Fruit fly (Drosophila melanogaster) whole organism, wandering third instar larva: ENCODE results near the gene CG5167.

Source experiments
- Abd-B ChIP-seq: fragments of >200 bp; optimal IDR thresholded peaks from 2 replicates; lab custom pipeline; 2017; ENCODE audit warnings: missing biosample characterization, missing genetic modification characterization
- CG32264 ChIP-seq: fragments of 200-800 bp; sonication (Bioruptor generic); optimal IDR thresholded peaks from 2 replicates; lab custom pipeline; 2016; ENCODE audit warnings: missing biosample characterization, missing genetic modification characterization
- CG9705 ChIP-seq: fragments of 200-800 bp; sonication (Bioruptor generic); optimal IDR thresholded peaks from 2 replicates; lab custom pipeline; 2018; ENCODE audit warnings: missing biosample characterization, mild to moderate bottlenecking, missing genetic modification characterization
- CrebA ChIP-seq: fragments of 200-800 bp; sonication (Bioruptor generic); optimal IDR thresholded peaks from 2 replicates; lab custom pipeline; 2016; ENCODE audit warnings: missing biosample characterization, mild to moderate bottlenecking, missing genetic modification characterization, borderline replicate concordance
- Dfd ChIP-seq: fragments of >200 bp; optimal IDR thresholded peaks from 2 replicates; lab custom pipeline; 2017; ENCODE audit warnings: missing biosample characterization, missing genetic modification characterization
- GATAd ChIP-seq: sonication (Bioruptor generic); optimal IDR thresholded peaks from 2 replicates; lab custom pipeline; 2016; ENCODE audit warnings: missing biosample characterization, missing genetic modification characterization
- HLH106 ChIP-seq: fragments of 200-800 bp; optimal IDR thresholded peaks from 3 replicates; lab custom pipeline; 2019; ENCODE audit warnings: missing biosample characterization, mild to moderate bottlenecking, missing genetic modification characterization, moderate library complexity
- Hnf4 ChIP-seq: fragments of 200-800 bp; sonication (Bioruptor generic); optimal IDR thresholded peaks from 2 replicates; lab custom pipeline; 2016; ENCODE audit warnings: missing biosample characterization, mild to moderate bottlenecking, missing genetic modification characterization
- Hr78 ChIP-seq: fragments of >200 bp; optimal IDR thresholded peaks from 2 replicates; lab custom pipeline; 2017; ENCODE audit warnings: missing biosample characterization, missing genetic modification characterization
- Hr83 ChIP-seq: fragments of 200-300 bp; sonication (Bioruptor generic); optimal IDR thresholded peaks from 2 replicates; lab custom pipeline; 2016; ENCODE audit warnings: missing biosample characterization, mild to moderate bottlenecking, missing genetic modification characterization, moderate library complexity; ENCODE audit not compliant: poor library complexity, severe bottlenecking
- Jra ChIP-seq: sonication (Bioruptor generic); optimal IDR thresholded peaks from 2 replicates; lab custom pipeline; 2016; ENCODE audit warnings: missing biosample characterization, missing genetic modification characterization
- Mio ChIP-seq: sonication (Bioruptor generic); optimal IDR thresholded peaks from 2 replicates; lab custom pipeline; 2016; ENCODE audit warnings: missing biosample characterization, missing genetic modification characterization
- Myc ChIP-seq: fragments of >200 bp; optimal IDR thresholded peaks from 2 replicates; lab custom pipeline; 2017
- N ChIP-seq: fragments of >200 bp; optimal IDR thresholded peaks from 2 replicates; lab custom pipeline; 2018; ENCODE audit warnings: missing biosample characterization, missing external identifiers, missing genetic modification characterization
- OdsH ChIP-seq: fragments of 200-800 bp; sonication (Bioruptor generic); optimal IDR thresholded peaks from 2 replicates; lab custom pipeline; 2016; ENCODE audit warnings: missing biosample characterization, mild to moderate bottlenecking, missing genetic modification characterization
- Rel ChIP-seq, 2 experiments: fragments of 200-800 bp; sonication (Bioruptor generic) in 1 of 2; optimal IDR thresholded peaks; 2 replicates in 1 of 2; 3 replicates in 1 of 2; lab custom pipeline; 2016 to 2019; ENCODE audit warnings: mild to moderate bottlenecking in 2 of 2, missing biosample characterization in 2 of 2, missing genetic modification characterization in 2 of 2, moderate library complexity in 1 of 2
- Sp1 ChIP-seq: fragments of 200-800 bp; sonication (Bioruptor generic); optimal IDR thresholded peaks from 3 replicates; lab custom pipeline; 2019; ENCODE audit warnings: missing biosample characterization, mild to moderate bottlenecking, missing genetic modification characterization, moderate library complexity
- Vsx2 ChIP-seq: fragments of 200-300, 225-300 bp; sonication (Bioruptor generic); optimal IDR thresholded peaks from 2 replicates; lab custom pipeline; 2018; ENCODE audit warnings: missing biosample characterization, missing genetic modification characterization; ENCODE audit not compliant: partially characterized antibody
- br ChIP-seq: fragments of 200-800 bp; sonication (Bioruptor generic); optimal IDR thresholded peaks from 2 replicates; lab custom pipeline; 2016; ENCODE audit warnings: missing biosample characterization, missing genetic modification characterization
- brk ChIP-seq: fragments of 200-800 bp; sonication (Bioruptor generic); optimal IDR thresholded peaks from 2 replicates; lab custom pipeline; 2016; ENCODE audit warnings: missing biosample characterization, mild to moderate bottlenecking, missing genetic modification characterization
- dl ChIP-seq, 2 experiments: fragments of 175-275, 200-275 bp in 1 of 2; fragments of 200-275 bp in 1 of 2; sonication (Bioruptor generic); optimal IDR thresholded peaks; lab custom pipeline; 2018; ENCODE audit warnings: mild to moderate bottlenecking in 2 of 2, missing biosample characterization in 2 of 2, missing genetic modification characterization in 2 of 2, moderate library complexity in 2 of 2; ENCODE audit not compliant: partially characterized antibody in 2 of 2, insufficient read depth in 1 of 2
- dmrt93B ChIP-seq: fragments of 200-800 bp; sonication (Bioruptor generic); optimal IDR thresholded peaks from 2 replicates; lab custom pipeline; 2018; ENCODE audit warnings: missing biosample characterization, mild to moderate bottlenecking, missing genetic modification characterization
- dsf ChIP-seq: sonication (Bioruptor generic); optimal IDR thresholded peaks from 2 replicates; lab custom pipeline; 2016; ENCODE audit warnings: missing biosample characterization, missing genetic modification characterization, borderline replicate concordance
- ey ChIP-seq: fragments of 200-800 bp; sonication (Bioruptor generic); optimal IDR thresholded peaks from 2 replicates; lab custom pipeline; 2016; ENCODE audit warnings: missing biosample characterization, missing genetic modification characterization
- foxo ChIP-seq, 2 experiments: fragments of 200-800 bp; sonication (Bioruptor generic); optimal IDR thresholded peaks; 2 replicates in 1 of 2; 3 replicates in 1 of 2; lab custom pipeline; 2016 to 2017; ENCODE audit warnings: missing biosample characterization in 2 of 2, missing genetic modification characterization in 2 of 2
- fru ChIP-seq: fragments of 200-800 bp; sonication (Bioruptor generic); optimal IDR thresholded peaks from 3 replicates; lab custom pipeline; 2016; ENCODE audit warnings: missing biosample characterization, mild to moderate bottlenecking, missing genetic modification characterization
- h ChIP-seq: fragments of 200-800 bp; sonication (Bioruptor generic); optimal IDR thresholded peaks from 3 replicates; lab custom pipeline; 2016; ENCODE audit warnings: missing biosample characterization, mild to moderate bottlenecking, missing genetic modification characterization
- jim ChIP-seq: fragments of 175-275, 200-325 bp; sonication (Bioruptor generic); optimal IDR thresholded peaks from 2 replicates; lab custom pipeline; 2016; ENCODE audit warnings: missing biosample characterization, mild to moderate bottlenecking, missing genetic modification characterization
- lola ChIP-seq: fragments of >200 bp; optimal IDR thresholded peaks from 2 replicates; lab custom pipeline; 2017; ENCODE audit warnings: missing biosample characterization, missing genetic modification characterization
- pan ChIP-seq: fragments of >200 bp; optimal IDR thresholded peaks from 2 replicates; lab custom pipeline; 2017
- psq ChIP-seq: fragments of 200-800 bp; sonication (Bioruptor generic); optimal IDR thresholded peaks from 3 replicates; lab custom pipeline; 2017; ENCODE audit warnings: missing biosample characterization, mild to moderate bottlenecking, missing genetic modification characterization, moderate library complexity
- rgr ChIP-seq: fragments of 200-800 bp; sonication (Bioruptor generic); optimal IDR thresholded peaks from 3 replicates; lab custom pipeline; 2016; ENCODE audit warnings: missing biosample characterization, mild to moderate bottlenecking, missing genetic modification characterization
- sage ChIP-seq: fragments of 200-800 bp; sonication (Bioruptor generic); optimal IDR thresholded peaks from 2 replicates; lab custom pipeline; 2016; ENCODE audit warnings: missing biosample characterization, mild to moderate bottlenecking, missing genetic modification characterization
- sv ChIP-seq: fragments of 200-800 bp; sonication (Bioruptor generic); optimal IDR thresholded peaks from 3 replicates; lab custom pipeline; 2016; ENCODE audit warnings: missing biosample characterization, missing genetic modification characterization
- usp ChIP-seq: fragments of >200 bp; optimal IDR thresholded peaks from 2 replicates; lab custom pipeline; 2017; ENCODE audit warnings: missing biosample characterization, missing genetic modification characterization
- woc ChIP-seq: sonication (Bioruptor generic); optimal IDR thresholded peaks from 2 replicates; lab custom pipeline; 2016; ENCODE audit warnings: missing biosample characterization, mild to moderate bottlenecking, missing genetic modification characterization

The CG5167 gene

dm6 chr3R:12423997-12424396 lies 17.7 kb downstream of the CG5167 start:
- TF ChIP-seq fru (GFP tag; lab: Kevin White, UChicago) (no peak), rgr (GFP tag; lab: Kevin White, UChicago) (peak; percentile 97)

dm6 chr3R:12425510-12426309 lies 19.4 kb downstream of the CG5167 start, which contains the start of gene Pp1-87B:
Gene Pp1-87B (minus strand): TSS chr3R:12425917.
- peak; percentile 6 for TF ChIP-seq psq (GFP tag; lab: Kevin White, UChicago)
- TF ChIP-seq fru (GFP tag; lab: Kevin White, UChicago) = no peak
- no peak for TF ChIP-seq lola (GFP tag; lab: Kevin White, UChicago)
- TF ChIP-seq usp (GFP tag; lab: Kevin White, UChicago) = no peak
- TF ChIP-seq CG9705 (GFP tag; lab: Kevin White, UChicago) = peak; percentile 38
- no peak for TF ChIP-seq foxo (GFP tag; optimal IDR thresholded peaks at IDR 0.05; lab: Kevin White, UChicago)
- TF ChIP-seq dl (GFP tag; optimal IDR thresholded peaks at IDR 0.05; lab: Kevin White, UChicago; ENCODE audit: insufficient read depth in 1 of 2, partially characterized antibody in 2 of 2) = no peak
- TF ChIP-seq Sp1 = peak; percentile 38
- TF ChIP-seq woc (GFP tag; lab: Kevin White, UChicago) = no peak
- TF ChIP-seq Dfd (GFP tag; lab: Kevin White, UChicago) = no peak
- TF ChIP-seq Mio (GFP tag; lab: Kevin White, UChicago) = no peak
- no peak for TF ChIP-seq sv (GFP tag; lab: Kevin White, UChicago)
- TF ChIP-seq brk (GFP tag; lab: Kevin White, UChicago) = no peak
- peak; percentile 83 for TF ChIP-seq Myc (lab: Kevin White, UChicago)
- no peak for TF ChIP-seq Rel (GFP tag; optimal IDR thresholded peaks at IDR 0.05; lab: Kevin White, UChicago)
- peak; percentile 28 for TF ChIP-seq Rel (tag; optimal IDR thresholded peaks at IDR 0.05; lab: Kevin White, UChicago)
- peak; percentile 4 for TF ChIP-seq ey (GFP tag; lab: Kevin White, UChicago)
- no peak for TF ChIP-seq sage (GFP tag; lab: Kevin White, UChicago)
- TF ChIP-seq dsf (GFP tag; lab: Kevin White, UChicago) = no peak
- peak; percentile 24 for TF ChIP-seq HLH106
- no peak for TF ChIP-seq Hr83

- TF ChIP-seq pan (lab: Kevin White, UChicago) (no peak), OdsH (GFP tag; lab: Kevin White, UChicago) (no peak)
Observed at dm6 chr3R:12426310-12426653, 19.9 kb downstream of the CG5167 start, which contains the start of gene NANS. Gene NANS (plus strand): TSS chr3R:12426578.

- no peak for TF ChIP-seq GATAd (GFP tag; lab: Kevin White, UChicago)
- no peak for TF ChIP-seq Dfd (GFP tag; lab: Kevin White, UChicago)
- TF ChIP-seq Rel (GFP tag; optimal IDR thresholded peaks at IDR 0.05; lab: Kevin White, UChicago) = no peak
- TF ChIP-seq Rel (tag; optimal IDR thresholded peaks at IDR 0.05; lab: Kevin White, UChicago) = peak; percentile 66
Observed at dm6 chr3R:12429120-12429610, 22.8 kb downstream of the CG5167 start, which contains the start of the genes CG5641 and CG5245. Gene CG5641 (minus strand): TSS chr3R:12429282. Gene CG5245 (plus strand): TSS chr3R:12429560.

- no peak for TF ChIP-seq CrebA (GFP tag; lab: Kevin White, UChicago)
- TF ChIP-seq sv (GFP tag; lab: Kevin White, UChicago) = no peak
- TF ChIP-seq rgr (GFP tag; lab: Kevin White, UChicago) = peak; percentile 29
- TF ChIP-seq Sp1 = peak; percentile 9
- TF ChIP-seq HLH106 = peak; percentile 11
- TF ChIP-seq jim (GFP tag; lab: Kevin White, UChicago) = no peak
- TF ChIP-seq pan (lab: Kevin White, UChicago) = no peak
- no peak for TF ChIP-seq Hnf4
- no peak for TF ChIP-seq dl (GFP tag; optimal IDR thresholded peaks at IDR 0.05; lab: Kevin White, UChicago; ENCODE audit: insufficient read depth in 1 of 2, partially characterized antibody in 2 of 2)
- no peak for TF ChIP-seq Jra (GFP tag; lab: Kevin White, UChicago)
- no peak for TF ChIP-seq usp (GFP tag; lab: Kevin White, UChicago)
- no peak for TF ChIP-seq GATAd (GFP tag; lab: Kevin White, UChicago)
- no peak for TF ChIP-seq Dfd (GFP tag; lab: Kevin White, UChicago)
- no peak for TF ChIP-seq dmrt93B (GFP tag; lab: Kevin White, UChicago)
- TF ChIP-seq Abd-B (GFP tag; lab: Kevin White, UChicago) = no peak
- TF ChIP-seq N (GFP tag; lab: Kevin White, UChicago) = no peak
- TF ChIP-seq ey (GFP tag; lab: Kevin White, UChicago) = peak; percentile 28
- TF ChIP-seq Hr78 = no peak
- no peak for TF ChIP-seq Mio (GFP tag; lab: Kevin White, UChicago)
- TF ChIP-seq br = no peak
- no peak for TF ChIP-seq CG32264
- TF ChIP-seq Rel (GFP tag; optimal IDR thresholded peaks at IDR 0.05; lab: Kevin White, UChicago) = no peak
- peak; percentile 99 for TF ChIP-seq Rel (tag; optimal IDR thresholded peaks at IDR 0.05; lab: Kevin White, UChicago)
- no peak for TF ChIP-seq h (GFP tag; lab: Kevin White, UChicago)
- TF ChIP-seq OdsH (GFP tag; lab: Kevin White, UChicago) = no peak
- no peak for TF ChIP-seq Hr83
- no peak for TF ChIP-seq Vsx2 (GFP tag; lab: Kevin White, UChicago)
- TF ChIP-seq woc (GFP tag; lab: Kevin White, UChicago) = no peak
- peak in 1 of 2 experiments; percentile 48 for TF ChIP-seq foxo (GFP tag; optimal IDR thresholded peaks at IDR 0.05; lab: Kevin White, UChicago)
- no peak for TF ChIP-seq dsf (GFP tag; lab: Kevin White, UChicago)
- no peak for TF ChIP-seq fru (GFP tag; lab: Kevin White, UChicago)
Observed at dm6 chr3R:12431030-12431489, 24.7 kb downstream of the CG5167 start, which contains the start of gene Prosalpha2. Gene Prosalpha2 (plus strand): TSS chr3R:12431321.
